Worm (Caenorhabditis elegans) whole organism, L4/young adult: ENCODE measurements around the gene ZK112.4.

ENCODE experiments used
- W03F9.2 ChIP-seq: fragments of 150-350 bp; optimal IDR thresholded peaks from 2 replicates; lab custom pipeline; 2014; ENCODE audit warnings: missing biosample characterization, missing genetic modification characterization
- dao-5 ChIP-seq: sonication (generic microtip); optimal IDR thresholded peaks from 2 replicates; lab custom pipeline; 2016; ENCODE audit warnings: missing genotype, missing genetic modification characterization, moderate library complexity, missing compliant biosample characterization
- him-1 ChIP-seq: sonication (generic microtip); optimal IDR thresholded peaks from 2 replicates; lab custom pipeline; 2016; ENCODE audit warnings: missing genotype, missing genetic modification reagents, missing genetic modification characterization, missing compliant biosample characterization

DNA sequence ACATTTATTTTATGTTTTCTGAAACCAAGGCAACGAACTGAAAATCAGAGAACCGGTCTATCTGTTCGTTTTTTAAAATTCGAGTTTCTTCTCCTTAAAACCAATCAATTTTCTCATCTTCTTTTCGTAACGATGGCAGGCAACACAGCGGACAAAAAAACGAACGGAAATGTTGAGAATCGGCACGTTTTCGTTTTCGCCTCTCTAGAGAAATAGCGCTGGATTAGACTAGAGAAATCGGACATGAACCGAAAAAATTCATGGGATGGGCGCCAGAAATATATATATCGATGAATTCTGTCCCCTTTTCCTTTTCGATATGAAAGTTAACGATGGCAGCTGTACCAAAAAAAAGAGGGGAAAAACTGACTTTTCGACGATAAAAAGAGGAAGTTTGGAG, 7.4 kb downstream of the ZK112.4 start:
- no peak for TF ChIP-seq him-1
- TF ChIP-seq dao-5: no peak
- TF ChIP-seq W03F9.2: no peak
